Worm (Caenorhabditis elegans): ENCODE data around the gene acs-22.

The acs-22 gene

DNA sequence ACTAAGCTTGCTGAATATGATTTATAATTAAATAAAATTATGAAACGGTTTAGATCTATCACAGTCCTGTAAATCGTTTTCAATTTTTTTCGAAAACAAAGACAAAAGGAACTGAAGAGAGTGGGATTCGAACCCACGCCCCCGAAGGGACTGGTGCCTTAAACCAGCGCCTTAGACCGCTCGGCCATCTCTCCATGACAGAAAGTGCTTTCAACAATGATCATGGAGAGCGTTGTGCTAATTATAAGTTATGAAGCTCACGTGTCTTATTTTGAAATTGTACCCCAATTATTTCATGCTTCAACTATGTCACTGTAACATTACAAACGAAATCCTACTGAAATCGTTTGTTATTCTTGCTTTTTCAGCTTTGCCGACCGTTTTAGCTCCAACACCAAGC lies 24.8 kb downstream of the acs-22 start:
- TF ChIP-seq nhr-12 (tag; optimal IDR thresholded peaks at IDR 0.05) (no peak), nhr-2 (tag; optimal IDR thresholded peaks at IDR 0.05) (no peak), lin-32 (GFP tag; optimal IDR thresholded peaks at IDR 0.05) (no peak), mab-5 (tag; optimal IDR thresholded peaks at IDR 0.05) (no peak), elt-3 (tag; optimal IDR thresholded peaks at IDR 0.05) (no peak), drap-1 (GFP tag; optimal IDR thresholded peaks at IDR 0.05) (no peak)

DNA sequence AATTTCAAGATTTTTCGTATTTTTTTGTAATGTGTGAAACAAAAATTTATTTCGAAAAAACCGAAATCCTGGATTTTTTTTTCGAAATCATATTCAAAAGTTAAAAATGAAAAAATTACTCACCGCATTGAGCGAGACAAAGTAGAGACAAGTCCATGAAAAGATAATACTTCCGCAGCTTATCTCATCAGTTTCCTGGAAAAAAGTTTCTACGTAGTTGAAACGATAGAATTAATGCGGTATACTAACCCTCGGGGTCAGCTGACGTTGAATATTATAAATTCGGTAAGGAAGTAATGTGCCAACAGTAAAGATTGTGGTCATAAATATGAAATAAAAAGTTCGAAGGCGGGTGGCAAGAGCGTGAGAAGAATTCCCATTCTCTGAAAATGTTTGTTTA lies 27.0 kb downstream of the acs-22 start:
- TF ChIP-seq lin-32 (GFP tag; optimal IDR thresholded peaks at IDR 0.05) (no peak), cnd-1 (tag; optimal IDR thresholded peaks at IDR 0.05) (no peak)

DNA sequence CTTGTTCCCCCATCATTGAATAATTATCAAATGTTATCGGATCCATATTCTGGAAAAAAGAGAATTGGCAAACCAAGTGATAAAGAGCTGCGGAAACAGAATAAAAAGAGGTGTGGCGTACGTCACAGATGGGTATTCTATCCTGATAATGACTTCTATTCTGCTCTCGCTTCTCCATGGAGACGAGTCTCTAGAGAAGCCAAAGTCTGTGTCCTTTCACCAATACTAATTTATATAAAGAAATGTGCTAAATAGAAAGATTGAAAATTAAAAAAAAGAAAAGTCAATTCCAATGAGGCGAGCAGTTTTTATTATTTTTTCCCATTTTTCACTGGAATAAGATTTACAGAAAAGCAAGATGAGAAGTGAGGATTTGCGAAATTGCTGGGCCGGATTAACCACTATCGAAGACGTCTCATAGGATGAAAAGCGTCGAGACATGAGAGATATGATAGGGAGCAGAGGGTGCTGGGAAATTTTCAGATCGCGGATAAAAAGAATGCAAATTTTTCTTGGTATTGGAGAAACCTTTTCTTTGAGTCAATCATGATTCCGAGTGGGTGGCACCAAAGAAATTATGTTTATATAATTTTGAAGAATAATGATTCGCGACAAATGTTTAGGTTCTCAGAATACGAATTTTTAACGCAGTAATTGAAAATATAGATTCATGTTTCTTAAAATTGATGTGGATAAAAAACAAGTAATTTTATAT lies 30.3 kb downstream of the acs-22 start, which contains the start of gene aexr-3:
TSS of gene aexr-3 (minus strand) at position 51 of the 715 bp plus-strand sequence.
- TF ChIP-seq pha-4 (tag; optimal IDR thresholded peaks at IDR 0.05) (no peak), zip-8 (tag; optimal IDR thresholded peaks at IDR 0.05) (no peak), hlh-1 (tag; optimal IDR thresholded peaks at IDR 0.05) (no peak), elt-1 (tag; optimal IDR thresholded peaks at IDR 0.05; ENCODE audit: borderline replicate concordance, insufficient read depth) (no peak), ces-1 (GFP tag; optimal IDR thresholded peaks at IDR 0.05) (no peak), ham-2 (GFP tag; optimal IDR thresholded peaks at IDR 0.05) (no peak), mab-5 (tag; optimal IDR thresholded peaks at IDR 0.05) (no peak), unc-39 (tag; optimal IDR thresholded peaks at IDR 0.05) (no peak), snpc-4 (tag; optimal IDR thresholded peaks at IDR 0.05) (no peak), bed-3 (GFP tag; optimal IDR thresholded peaks at IDR 0.05) (no peak), tbx-8 (GFP tag; optimal IDR thresholded peaks at IDR 0.05) (no peak), blmp-1 (tag; optimal IDR thresholded peaks at IDR 0.05) (no peak), nhr-12 (tag; optimal IDR thresholded peaks at IDR 0.05) (no peak), elt-3 (tag; optimal IDR thresholded peaks at IDR 0.05) (no peak), ceh-39 (tag; optimal IDR thresholded peaks at IDR 0.05) (no peak), ztf-11 (tag; optimal IDR thresholded peaks at IDR 0.05) (no peak), sem-2 (GFP tag; optimal IDR thresholded peaks at IDR 0.05) (no peak)

DNA sequence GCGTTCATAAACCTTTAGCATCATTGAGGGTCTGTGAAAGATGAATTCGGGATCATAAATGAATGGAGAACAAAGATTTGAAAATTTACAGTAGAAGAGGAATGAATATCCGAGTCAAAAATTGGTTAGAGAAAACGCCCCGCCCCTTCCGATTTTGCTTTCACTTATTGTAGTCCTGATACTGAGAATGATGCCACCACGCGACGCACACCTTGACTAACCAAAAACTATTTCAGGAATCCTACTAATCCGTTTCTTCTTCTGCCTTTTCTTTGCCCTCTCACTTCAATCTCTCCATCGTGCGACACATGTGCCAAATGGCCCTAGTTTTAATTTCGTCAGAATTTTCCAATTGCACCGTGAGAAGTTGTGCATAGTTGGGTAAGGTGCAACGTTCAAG lies 32.5 kb downstream of the acs-22 start:
- TF ChIP-seq snpc-4 (tag; optimal IDR thresholded peaks at IDR 0.05) (no peak), ham-2 (GFP tag; optimal IDR thresholded peaks at IDR 0.05) (no peak), nhr-2 (tag; optimal IDR thresholded peaks at IDR 0.05) (no peak), ces-1 (GFP tag; optimal IDR thresholded peaks at IDR 0.05) (no peak), hlh-1 (tag; optimal IDR thresholded peaks at IDR 0.05) (no peak), ceh-43 (GFP tag; optimal IDR thresholded peaks at IDR 0.05) (no peak), mep-1 (tag; optimal IDR thresholded peaks at IDR 0.05) (no peak), flh-1 (GFP tag; optimal IDR thresholded peaks at IDR 0.05) (no peak), cnd-1 (tag; optimal IDR thresholded peaks at IDR 0.05) (no peak), pha-4 (tag; optimal IDR thresholded peaks at IDR 0.05) (no peak), elt-1 (tag; optimal IDR thresholded peaks at IDR 0.05; ENCODE audit: borderline replicate concordance, insufficient read depth) (no peak), elt-3 (tag; optimal IDR thresholded peaks at IDR 0.05) (no peak)

DNA sequence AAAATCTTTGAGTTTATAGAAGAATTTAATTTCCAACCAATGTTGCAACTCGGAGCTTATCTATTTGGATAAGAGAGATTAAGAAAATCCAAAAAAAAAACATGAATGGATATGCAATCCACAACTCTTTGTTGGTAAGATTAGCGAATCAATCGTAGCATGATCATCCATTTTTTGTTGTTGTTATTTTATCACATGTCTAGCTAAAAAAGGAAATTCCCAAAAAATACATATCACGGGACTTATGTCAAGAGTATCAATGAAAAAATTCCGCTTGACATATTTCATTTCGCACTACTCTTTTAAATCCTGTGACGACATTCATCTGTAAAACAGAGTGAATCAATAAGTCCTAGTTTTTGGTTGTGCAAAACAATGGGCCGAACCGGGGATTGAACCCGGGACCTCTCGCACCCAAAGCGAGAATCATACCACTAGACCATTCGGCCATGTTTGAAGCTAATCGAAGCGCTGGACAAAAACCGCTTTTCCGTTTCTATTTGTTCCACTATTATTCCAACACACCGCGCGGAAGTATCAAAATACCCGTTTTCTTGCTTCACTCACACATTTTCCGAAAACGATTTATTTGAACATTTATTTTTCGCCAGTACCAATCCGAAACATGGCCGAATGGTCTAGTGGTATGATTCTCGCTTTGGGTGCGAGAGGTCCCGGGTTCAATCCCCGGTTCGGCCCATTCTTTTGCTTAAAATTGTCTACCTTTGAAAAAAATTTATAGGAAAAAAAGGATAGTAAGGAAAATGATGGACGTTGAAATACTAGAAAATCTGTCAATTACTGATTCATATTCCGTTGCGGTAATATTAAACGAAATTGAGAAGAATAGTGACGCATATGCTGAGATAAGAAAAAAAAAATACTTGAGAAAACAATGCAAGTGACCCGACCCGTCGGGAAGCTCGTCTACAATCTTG lies 38.4 kb downstream of the acs-22 start:
- peak; percentile 27 for TF ChIP-seq bed-3 (GFP tag; optimal IDR thresholded peaks at IDR 0.05)
- TF ChIP-seq sptf-1 (tag; optimal IDR thresholded peaks at IDR 0.05) = peak; percentile 23
- no peak for TF ChIP-seq cnd-1 (tag; optimal IDR thresholded peaks at IDR 0.05)
- TF ChIP-seq M03D4.4 (tag; optimal IDR thresholded peaks at IDR 0.05) = peak; percentile 19

DNA sequence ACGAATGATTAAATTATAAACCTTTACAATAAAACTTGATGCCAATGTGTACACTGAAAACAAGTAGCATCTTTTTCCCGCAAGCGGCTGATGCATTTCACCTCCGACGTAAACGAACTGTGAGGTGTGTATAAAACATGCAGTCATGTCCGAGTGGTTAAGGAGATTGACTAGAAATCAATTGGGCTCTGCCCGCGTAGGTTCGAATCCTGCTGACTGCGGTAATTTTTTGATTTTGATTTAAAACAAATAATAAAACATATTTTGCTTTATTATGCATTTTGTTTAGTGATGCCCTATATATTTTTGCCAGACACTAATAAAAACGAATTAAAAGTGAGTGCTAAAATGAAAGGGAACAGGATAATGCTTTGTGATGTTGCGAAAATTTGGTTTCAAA lies 40.5 kb downstream of the acs-22 start:
- no peak for TF ChIP-seq nhr-237 (tag; optimal IDR thresholded peaks at IDR 0.05)
- no peak for TF ChIP-seq drap-1 (GFP tag; optimal IDR thresholded peaks at IDR 0.05)
- peak; percentile 33 for TF ChIP-seq bed-3 (GFP tag; optimal IDR thresholded peaks at IDR 0.05)
- no peak for TF ChIP-seq lsy-2 (tag; optimal IDR thresholded peaks at IDR 0.05)
- no peak for TF ChIP-seq ces-1 (GFP tag; optimal IDR thresholded peaks at IDR 0.05)
- peak; percentile 12 for TF ChIP-seq lin-32 (GFP tag; optimal IDR thresholded peaks at IDR 0.05)
- no peak for TF ChIP-seq ceh-43 (GFP tag; optimal IDR thresholded peaks at IDR 0.05)
- TF ChIP-seq flh-1 (GFP tag; optimal IDR thresholded peaks at IDR 0.05) = no peak
- no peak for TF ChIP-seq nhr-28 (tag; optimal IDR thresholded peaks at IDR 0.05)
- TF ChIP-seq blmp-1 (tag; optimal IDR thresholded peaks at IDR 0.05) = no peak
- no peak for TF ChIP-seq ztf-11 (tag; optimal IDR thresholded peaks at IDR 0.05)
- no peak for TF ChIP-seq unc-120 (tag; optimal IDR thresholded peaks at IDR 0.05; ENCODE audit: poor library complexity, severe bottlenecking)
- peak; percentile 58 for TF ChIP-seq M03D4.4 (tag; optimal IDR thresholded peaks at IDR 0.05)
- TF ChIP-seq snpc-4 (tag; optimal IDR thresholded peaks at IDR 0.05) = no peak
- no peak for TF ChIP-seq tbx-8 (GFP tag; optimal IDR thresholded peaks at IDR 0.05)
- TF ChIP-seq pha-4 (tag; optimal IDR thresholded peaks at IDR 0.05) = no peak
- no peak for TF ChIP-seq nhr-12 (tag; optimal IDR thresholded peaks at IDR 0.05)
- TF ChIP-seq mls-2 (tag; optimal IDR thresholded peaks at IDR 0.05) = no peak
- TF ChIP-seq nhr-2 (tag; optimal IDR thresholded peaks at IDR 0.05) = no peak
- no peak for TF ChIP-seq ham-2 (GFP tag; optimal IDR thresholded peaks at IDR 0.05)
- no peak for TF ChIP-seq unc-62 (GFP tag; optimal IDR thresholded peaks at IDR 0.05)
- TF ChIP-seq mep-1 (tag; optimal IDR thresholded peaks at IDR 0.05) = no peak
- no peak for TF ChIP-seq unc-39 (tag; optimal IDR thresholded peaks at IDR 0.05)
- peak; percentile 52 for TF ChIP-seq sem-2 (GFP tag; optimal IDR thresholded peaks at IDR 0.05)
- TF ChIP-seq zip-8 (tag; optimal IDR thresholded peaks at IDR 0.05) = no peak
- TF ChIP-seq sptf-1 (tag; optimal IDR thresholded peaks at IDR 0.05) = no peak
- TF ChIP-seq ceh-83 (GFP tag; optimal IDR thresholded peaks at IDR 0.05) = peak; percentile 77
- no peak for TF ChIP-seq hlh-1 (tag; optimal IDR thresholded peaks at IDR 0.05)
